Worm (Caenorhabditis elegans) whole organism, L4 larva: ENCODE measurements around the gene srp-7.

Source experiments
- T26A8.4 ChIP-seq: fragments of 200-800 bp; sonication (Bioruptor generic); IDR thresholded peaks from 2 replicates; pipeline ENCODE4 v1.3.6; 2022; ENCODE audit warnings: missing genetic modification characterization, missing compliant biosample characterization
- ZK546.5 ChIP-seq, 2 experiments: sonication (generic microtip); optimal IDR thresholded peaks; 2 replicates each; lab custom pipeline; 2017; ENCODE audit warnings: missing biosample characterization in 2 of 2, missing genetic modification characterization in 2 of 2
- ama-1 ChIP-seq: fragments of 150-350 bp; optimal IDR thresholded peaks from 2 replicates; lab custom pipeline; 2014; ENCODE audit warnings: inconsistent platforms, mixed read lengths
- attf-4 ChIP-seq: sonication (generic microtip); optimal IDR thresholded peaks from 3 replicates; lab custom pipeline; 2017; ENCODE audit warnings: missing biosample characterization, missing genetic modification characterization
- ceh-32 ChIP-seq: sonication (generic microtip); optimal IDR thresholded peaks from 2 replicates; lab custom pipeline; 2016; ENCODE audit warnings: mild to moderate bottlenecking, missing genetic modification characterization, missing compliant biosample characterization; ENCODE audit not compliant: poor library complexity
- ces-1 ChIP-seq: fragments of 150-350 bp; sonication (generic microtip); optimal IDR thresholded peaks from 4 replicates; lab custom pipeline; 2014; ENCODE audit warnings: missing biosample characterization, missing genetic modification reagents, missing genetic modification characterization
- daf-16 ChIP-seq, 3 experiments: sonication (generic microtip); optimal IDR thresholded peaks; 2 replicates each; lab custom pipeline; 2016 to 2017; ENCODE audit warnings: missing genetic modification characterization in 3 of 3, missing genetic modification reagents in 3 of 3, mild to moderate bottlenecking in 2 of 3, missing compliant biosample characterization in 2 of 3, missing biosample characterization in 1 of 3, moderate library complexity in 1 of 3
- dmd-8 ChIP-seq: fragments of 200-800 bp; sonication (Bioruptor generic); IDR thresholded peaks from 2 replicates; pipeline ENCODE4 v1.3.6; 2022; ENCODE audit warnings: missing genetic modification characterization, missing compliant biosample characterization
- dve-1 ChIP-seq: sonication (generic microtip); optimal IDR thresholded peaks from 2 replicates; lab custom pipeline; 2017; ENCODE audit warnings: antibody characterized with exemption, mild to moderate bottlenecking, missing genetic modification characterization, missing compliant biosample characterization; ENCODE audit not compliant: insufficient read depth
- egl-43 ChIP-seq: fragments of 200-800 bp; sonication (Bioruptor generic); IDR thresholded peaks from 2 replicates; pipeline ENCODE4 v1.3.6; 2022; ENCODE audit warnings: missing genetic modification reagents, missing genetic modification characterization, missing compliant biosample characterization
- hif-1 ChIP-seq, 2 experiments: sonication (generic microtip); optimal IDR thresholded peaks; 2 replicates each; lab custom pipeline; 2016 to 2017; ENCODE audit warnings: missing compliant biosample characterization in 2 of 2, missing genetic modification characterization in 2 of 2, missing genetic modification reagents in 2 of 2, missing genotype in 2 of 2, mild to moderate bottlenecking in 1 of 2
- hlh-11 ChIP-seq: fragments of 200-800 bp; sonication (Bioruptor generic); optimal IDR thresholded peaks from 2 replicates; lab custom pipeline; 2018; ENCODE audit warnings: mild to moderate bottlenecking, missing genetic modification characterization, missing compliant biosample characterization
- hlh-30 ChIP-seq: sonication (generic microtip); optimal IDR thresholded peaks from 2 replicates; lab custom pipeline; 2017; ENCODE audit warnings: antibody characterized with exemption, mild to moderate bottlenecking, missing genetic modification characterization, missing compliant biosample characterization; ENCODE audit not compliant: insufficient read depth
- hmg-1.1 ChIP-seq: fragments of 200-800 bp; sonication (Bioruptor generic); IDR thresholded peaks from 2 replicates; pipeline ENCODE4 v1.3.6; 2022; ENCODE audit warnings: missing genetic modification reagents, missing genetic modification characterization, missing compliant biosample characterization
- lin-38 ChIP-seq: fragments of 200-800 bp; sonication (Bioruptor generic); IDR thresholded peaks from 2 replicates; pipeline ENCODE4 v1.3.6; 2022; ENCODE audit warnings: missing genetic modification reagents, missing genetic modification characterization, missing compliant biosample characterization
- lsy-2 ChIP-seq, 2 experiments: fragments of 150-350 bp in 1 of 2; sonication (generic microtip) in 1 of 2; optimal IDR thresholded peaks; 2 replicates each; lab custom pipeline; 2014 to 2017; ENCODE audit warnings: missing biosample characterization in 2 of 2, missing genetic modification characterization in 2 of 2
- mdl-1 ChIP-seq, 2 experiments: fragments of 150-350 bp in 1 of 2; sonication (generic microtip) in 1 of 2; optimal IDR thresholded peaks; 2 replicates each; lab custom pipeline; 2014 to 2017; ENCODE audit warnings: missing biosample characterization in 2 of 2, missing genetic modification characterization in 2 of 2
- mdt-29 ChIP-seq: fragments of 200-800 bp; sonication (Bioruptor generic); IDR thresholded peaks from 2 replicates; pipeline ENCODE4 v1.3.6; 2022; ENCODE audit warnings: missing genetic modification reagents, missing genetic modification characterization, missing compliant biosample characterization
- nhr-102 ChIP-seq: sonication (generic microtip); optimal IDR thresholded peaks from 2 replicates; lab custom pipeline; 2016; ENCODE audit warnings: mild to moderate bottlenecking, missing genetic modification characterization, moderate library complexity, missing compliant biosample characterization
- nhr-111 ChIP-seq: fragments of 200-800 bp; sonication (Bioruptor generic); optimal IDR thresholded peaks from 2 replicates; lab custom pipeline; 2018; ENCODE audit warnings: mild to moderate bottlenecking, missing genetic modification characterization, missing compliant biosample characterization
- nhr-28 ChIP-seq: fragments of 150-350 bp; optimal IDR thresholded peaks from 2 replicates; lab custom pipeline; 2014; ENCODE audit warnings: missing biosample characterization, missing genetic modification characterization
- nhr-42 ChIP-seq: fragments of 200-800 bp; sonication (Bioruptor generic); IDR thresholded peaks from 2 replicates; pipeline ENCODE4 v1.3.6; 2022; ENCODE audit warnings: missing genetic modification characterization, missing compliant biosample characterization
- nhr-6 ChIP-seq: fragments of 150-350 bp; optimal IDR thresholded peaks from 2 replicates; lab custom pipeline; 2014; ENCODE audit warnings: missing biosample characterization, missing genetic modification characterization
- nhr-76 ChIP-seq: fragments of 150-350 bp; optimal IDR thresholded peaks from 2 replicates; lab custom pipeline; 2014; ENCODE audit warnings: missing biosample characterization, missing genetic modification characterization
- skn-1 ChIP-seq: fragments of 150-350 bp; optimal IDR thresholded peaks from 2 replicates; lab custom pipeline; 2014; ENCODE audit warnings: missing biosample characterization, missing genetic modification characterization
- snpc-4 ChIP-seq: fragments of 150-350 bp; optimal IDR thresholded peaks from 2 replicates; lab custom pipeline; 2014; ENCODE audit warnings: missing biosample characterization, missing genetic modification characterization
- spr-3 ChIP-seq: fragments of 200-800 bp; sonication (Bioruptor generic); optimal IDR thresholded peaks from 2 replicates; lab custom pipeline; 2018; ENCODE audit warnings: mild to moderate bottlenecking, missing genetic modification characterization, missing compliant biosample characterization
- tag-97 ChIP-seq: fragments of 200-800 bp; sonication (Bioruptor generic); IDR thresholded peaks from 2 replicates; pipeline ENCODE4 v1.3.6; 2022; ENCODE audit warnings: missing genetic modification characterization, missing compliant biosample characterization
- vab-7 ChIP-seq: fragments of 200-800 bp; sonication (Bioruptor generic); IDR thresholded peaks from 2 replicates; pipeline ENCODE4 v1.3.6; 2022; ENCODE audit warnings: missing genetic modification reagents, missing genetic modification characterization, missing compliant biosample characterization
- zfp-3 ChIP-seq: fragments of 200-800 bp; sonication (Bioruptor generic); conservative IDR thresholded peaks from 2 replicates; pipeline ENCODE4 v1.3.6; 2022; ENCODE audit warnings: missing genetic modification reagents, missing genetic modification characterization, missing compliant biosample characterization
- zip-11 ChIP-seq: fragments of 200-800 bp; sonication (Bioruptor generic); IDR thresholded peaks from 2 replicates; pipeline ENCODE4 v1.3.6; 2022; ENCODE audit warnings: missing genetic modification characterization, missing compliant biosample characterization
- ztf-11 ChIP-seq: fragments of 150-350 bp; optimal IDR thresholded peaks from 2 replicates; lab custom pipeline; 2014; ENCODE audit warnings: missing biosample characterization, missing genetic modification characterization
- ztf-7 ChIP-seq: fragments of 150-350 bp; optimal IDR thresholded peaks from 2 replicates; lab custom pipeline; 2014; ENCODE audit warnings: missing biosample characterization, missing genetic modification characterization

srp-7 gene

ce11 chrV:8130149-8130661 lies 48.7 kb upstream of the srp-7 start, which contains the start of gene snap-1 (continued):
- TF ChIP-seq mdl-1 (tag; optimal IDR thresholded peaks at IDR 0.05; lab: Kevin White, UChicago) (peak in 1 of 2 experiments; percentile 38), tag-97 (GFP tag; lab: Robert Waterston, UW) (no peak), egl-43 (GFP tag; lab: Robert Waterston, UW) (no peak), hif-1 (tag; optimal IDR thresholded peaks at IDR 0.05; lab: Kevin White, UChicago) (no peak), nhr-76 (tag; lab: Kevin White, UChicago) (no peak), skn-1 (tag; lab: Kevin White, UChicago) (no peak), nhr-102 (no peak), nhr-111 (GFP tag; lab: Kevin White, UChicago) (no peak), zip-11 (GFP tag; lab: Robert Waterston, UW) (no peak)

DNA sequence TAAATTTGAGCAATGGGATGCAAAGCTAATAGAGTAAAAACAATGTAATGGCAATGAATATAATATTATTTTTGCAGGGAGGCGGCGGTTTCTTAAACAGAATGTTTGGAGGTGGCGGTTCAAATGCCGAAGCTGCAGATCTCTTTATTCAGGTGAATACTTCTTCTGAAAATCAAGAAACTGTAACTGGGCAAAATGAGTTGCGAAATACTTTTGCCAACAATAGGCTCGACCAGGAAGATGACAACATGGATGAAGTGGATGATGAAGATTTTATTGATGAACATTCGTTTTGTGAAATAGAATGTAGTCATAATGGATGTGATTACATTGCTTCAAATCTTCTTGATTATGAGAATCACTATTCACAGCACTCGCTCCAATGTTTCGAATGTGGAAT lies 48.1 kb upstream of the srp-7 start:
- TF ChIP-seq snpc-4 (tag; lab: Kevin White, UChicago) = no peak
- no peak for TF ChIP-seq spr-3 (GFP tag; lab: Kevin White, UChicago)
- no peak for TF ChIP-seq lsy-2 (tag; optimal IDR thresholded peaks at IDR 0.05; lab: Kevin White, UChicago)
- no peak for TF ChIP-seq nhr-28 (tag; lab: Kevin White, UChicago)
- TF ChIP-seq hlh-11 = no peak
- TF ChIP-seq mdt-29 = no peak
- no peak for TF ChIP-seq nhr-42
- TF ChIP-seq vab-7 (GFP tag; lab: Robert Waterston, UW) = no peak
- no peak for TF ChIP-seq tag-97 (GFP tag; lab: Robert Waterston, UW)
- no peak for TF ChIP-seq nhr-6
- no peak for TF ChIP-seq ceh-32 (tag; lab: Kevin White, UChicago)
- TF ChIP-seq attf-4 (tag; lab: Kevin White, UChicago) = no peak

DNA sequence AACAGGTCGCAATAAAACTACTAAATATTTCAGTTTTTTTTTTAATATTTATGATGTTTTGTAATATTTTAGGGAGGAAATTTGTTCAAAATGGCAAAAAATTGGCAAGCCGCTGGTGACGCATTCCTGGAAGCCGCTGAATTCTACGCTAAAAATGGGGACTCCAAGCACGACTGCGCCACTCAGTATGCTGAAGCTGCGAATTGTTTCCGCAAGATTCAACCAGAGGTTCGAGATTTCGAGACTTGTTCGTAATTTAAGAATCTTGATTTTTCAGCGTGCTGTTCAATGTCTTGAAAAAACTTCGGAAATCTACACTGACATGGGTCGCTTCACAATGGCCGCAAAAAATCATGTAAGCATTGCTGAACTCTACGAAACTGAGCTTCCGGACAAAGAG lies 47.3 kb upstream of the srp-7 start:
- TF ChIP-seq T26A8.4 (GFP tag; lab: Robert Waterston, UW) (peak; percentile 36; the same call in 1 of the 2 replicates), ama-1 (lab: Kevin White, UChicago) (peak; percentile 3), zfp-3 (GFP tag; lab: Robert Waterston, UW) (0 out of 2 replicates have a peak, but pooled peaks have one; percentile 20), lin-38 (GFP tag; lab: Robert Waterston, UW) (0 out of 2 replicates have a peak, but pooled peaks have one; percentile 17), zip-11 (GFP tag; lab: Robert Waterston, UW) (no peak), ztf-11 (tag; lab: Kevin White, UChicago) (no peak)

DNA sequence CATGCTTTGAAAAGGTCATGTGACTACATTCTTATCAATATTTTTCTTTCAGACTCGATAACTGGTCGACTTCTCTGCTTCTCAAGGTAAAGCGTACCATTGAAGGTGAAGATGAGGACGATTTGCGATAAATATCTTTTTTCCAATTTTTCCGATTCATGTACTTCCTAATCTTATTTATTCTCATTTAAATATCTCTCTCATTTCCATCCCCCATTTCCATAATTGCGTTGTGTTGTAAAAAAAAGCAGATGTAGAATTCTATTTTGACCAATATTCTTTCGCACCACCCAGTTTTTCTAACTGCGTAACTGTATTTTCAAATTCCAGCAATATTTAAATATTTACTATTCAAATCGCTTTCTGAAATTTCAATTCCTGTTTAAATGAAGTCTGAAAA lies 46.0 kb upstream of the srp-7 start, which contains the start of gene D1014.4:
TSS of gene D1014.4 (plus strand) at position 301 of the 400 bp plus-strand sequence.
- TF ChIP-seq daf-16 (GFP tag; optimal IDR thresholded peaks at IDR 0.05; lab: Kevin White, UChicago) (no peak), daf-16 (tag; optimal IDR thresholded peaks at IDR 0.05; lab: Kevin White, UChicago) (peak; percentile 67), dve-1 (tag; lab: Kevin White, UChicago) (peak; percentile 5), dmd-8 (GFP tag; lab: Robert Waterston, UW) (no peak), hlh-30 (peak; percentile 46)

- TF ChIP-seq hmg-1.1 (GFP tag; lab: Robert Waterston, UW) (no peak), ZK546.5 (tag; optimal IDR thresholded peaks at IDR 0.05; lab: Kevin White, UChicago) (no peak), nhr-76 (tag; lab: Kevin White, UChicago) (no peak), ztf-7 (tag; lab: Kevin White, UChicago) (no peak), lsy-2 (tag; optimal IDR thresholded peaks at IDR 0.05; lab: Kevin White, UChicago) (no peak), ces-1 (GFP tag; lab: Kevin White, UChicago) (no peak), ztf-11 (tag; lab: Kevin White, UChicago) (no peak)
These were observed 35.3 kb upstream of the srp-7 start, which contains the start of gene D1014.2 for ce11 chrV:8143605-8144004. Gene D1014.2 (plus strand): TSS chrV:8143905.
